Worm (Caenorhabditis elegans) whole organism, young adult: ENCODE data around the gene his-48.

Source experiments
- B0019.2 ChIP-seq: fragments of 200-800 bp; sonication (Bioruptor generic); conservative IDR thresholded peaks from 2 replicates; pipeline ENCODE4 v1.3.6; 2022; ENCODE audit warnings: missing genetic modification reagents, missing genetic modification characterization, missing compliant biosample characterization
- C06A6.2 ChIP-seq: fragments of 200-800 bp; sonication (Bioruptor generic); conservative IDR thresholded peaks from 2 replicates; pipeline ENCODE4 v1.3.6; 2022; ENCODE audit warnings: missing genetic modification characterization, missing compliant biosample characterization
- C17E4.6 ChIP-seq: fragments of 200-800 bp; sonication (Bioruptor generic); IDR thresholded peaks from 2 replicates; pipeline ENCODE4 v1.3.6; 2022; ENCODE audit warnings: missing genetic modification reagents, missing genetic modification characterization, missing compliant biosample characterization
- D2030.7 ChIP-seq: fragments of 200-800 bp; sonication (Bioruptor generic); IDR thresholded peaks from 2 replicates; pipeline ENCODE4 v1.3.6; 2022; ENCODE audit warnings: missing genetic modification reagents, missing genetic modification characterization, missing compliant biosample characterization
- F33H1.4 ChIP-seq: fragments of 200-800 bp; sonication (Bioruptor generic); IDR thresholded peaks from 2 replicates; pipeline ENCODE4 v1.3.6; 2022; ENCODE audit warnings: missing genetic modification reagents, missing genetic modification characterization, missing compliant biosample characterization
- Y79H2A.3 ChIP-seq: fragments of 200-800 bp; sonication (Bioruptor generic); conservative IDR thresholded peaks from 2 replicates; pipeline ENCODE4 v1.3.6; 2022; ENCODE audit warnings: missing genetic modification reagents, missing genetic modification characterization, missing compliant biosample characterization
- Y95B8A.8 ChIP-seq: fragments of 200-800 bp; sonication (Bioruptor generic); IDR thresholded peaks from 2 replicates; pipeline ENCODE4 v1.3.6; 2022; ENCODE audit warnings: missing genetic modification reagents, missing genetic modification characterization, missing compliant biosample characterization
- aptf-2 ChIP-seq: fragments of 200-800 bp; sonication (Bioruptor generic); conservative IDR thresholded peaks from 2 replicates; pipeline ENCODE4 v1.3.6; 2022; ENCODE audit warnings: missing genetic modification reagents, missing genetic modification characterization, missing compliant biosample characterization
- atf-7 ChIP-seq: sonication (generic microtip); optimal IDR thresholded peaks from 2 replicates; lab custom pipeline; 2017; ENCODE audit warnings: mild to moderate bottlenecking, missing genetic modification characterization, missing compliant biosample characterization
- attf-5 ChIP-seq: fragments of 200-800 bp; sonication (Bioruptor generic); optimal IDR thresholded peaks from 2 replicates; lab custom pipeline; 2018; ENCODE audit warnings: mild to moderate bottlenecking, missing genetic modification characterization, missing compliant biosample characterization
- attf-6 ChIP-seq: fragments of 200-800 bp; sonication (Bioruptor generic); IDR thresholded peaks from 2 replicates; pipeline ENCODE4 v1.3.6; 2022; ENCODE audit warnings: missing genetic modification reagents, missing genetic modification characterization, missing compliant biosample characterization
- bed-1 ChIP-seq: fragments of 200-800 bp; sonication (Bioruptor generic); IDR thresholded peaks from 2 replicates; pipeline ENCODE4 v1.3.6; 2022; ENCODE audit warnings: missing genetic modification reagents, missing genetic modification characterization, missing compliant biosample characterization
- cebp-1 ChIP-seq, 2 experiments: fragments of 200-800 bp in 1 of 2; sonication (Bioruptor generic) in 1 of 2; sonication (generic microtip) in 1 of 2; IDR thresholded peaks in 1 of 2; optimal IDR thresholded peaks in 1 of 2; 2 replicates each; pipeline versions ENCODE4 v1.3.6 to Lab custom; 2017 to 2022; ENCODE audit warnings: missing compliant biosample characterization in 2 of 2, missing genetic modification characterization in 2 of 2, mild to moderate bottlenecking in 1 of 2, missing genetic modification reagents in 1 of 2, moderate library complexity in 1 of 2
- ceh-100 ChIP-seq: fragments of 200-800 bp; sonication (Bioruptor generic); IDR thresholded peaks from 2 replicates; pipeline ENCODE4 v1.3.6; 2022; ENCODE audit warnings: missing genetic modification reagents, missing genetic modification characterization, missing compliant biosample characterization
- ceh-79 ChIP-seq: sonication (generic microtip); optimal IDR thresholded peaks from 2 replicates; lab custom pipeline; 2017; ENCODE audit warnings: mild to moderate bottlenecking, missing genetic modification characterization, missing compliant biosample characterization
- die-1 ChIP-seq: sonication (generic microtip); optimal IDR thresholded peaks from 2 replicates; lab custom pipeline; 2016; ENCODE audit warnings: missing genotype, mild to moderate bottlenecking, missing genetic modification characterization, missing compliant biosample characterization
- efl-1 ChIP-seq: fragments of 150-350 bp; optimal IDR thresholded peaks from 2 replicates; lab custom pipeline; 2014; ENCODE audit warnings: missing biosample characterization, missing genetic modification reagents, missing genetic modification characterization
- egl-18 ChIP-seq: fragments of 200-800 bp; sonication (Bioruptor generic); IDR thresholded peaks from 2 replicates; pipeline ENCODE4 v1.3.6; 2022; ENCODE audit warnings: missing genetic modification reagents, missing genetic modification characterization, missing compliant biosample characterization
- egrh-3 ChIP-seq: fragments of 200-800 bp; sonication (Bioruptor generic); IDR thresholded peaks from 2 replicates; pipeline ENCODE4 v1.3.6; 2022; ENCODE audit warnings: missing genetic modification reagents, missing genetic modification characterization, missing compliant biosample characterization
- fkh-3 ChIP-seq: sonication (generic microtip); optimal IDR thresholded peaks from 2 replicates; lab custom pipeline; 2016; ENCODE audit warnings: mild to moderate bottlenecking, missing genetic modification characterization, missing compliant biosample characterization
- hlh-26 ChIP-seq: fragments of 200-800 bp; sonication (Bioruptor generic); conservative IDR thresholded peaks from 2 replicates; pipeline ENCODE4 v1.3.6; 2022; ENCODE audit warnings: missing genetic modification reagents, missing genetic modification characterization, missing compliant biosample characterization
- hmg-1.2 ChIP-seq: fragments of 200-800 bp; sonication (Bioruptor generic); IDR thresholded peaks from 2 replicates; pipeline ENCODE4 v1.3.6; 2022; ENCODE audit warnings: missing genetic modification reagents, missing genetic modification characterization, missing compliant biosample characterization
- hmg-20 ChIP-seq: fragments of 200-800 bp; sonication (Bioruptor generic); IDR thresholded peaks from 2 replicates; pipeline ENCODE4 v1.3.6; 2022; ENCODE audit warnings: missing genetic modification reagents, missing genetic modification characterization, missing compliant biosample characterization
- lag-1 ChIP-seq: fragments of 200-800 bp; sonication (Bioruptor generic); IDR thresholded peaks from 2 replicates; pipeline ENCODE4 v1.3.6; 2022; ENCODE audit warnings: missing genetic modification reagents, missing genetic modification characterization, missing compliant biosample characterization
- let-526 ChIP-seq: fragments of 200-800 bp; sonication (Bioruptor generic); IDR thresholded peaks from 2 replicates; pipeline ENCODE4 v1.3.6; 2022; ENCODE audit warnings: missing genetic modification reagents, missing genetic modification characterization, missing compliant biosample characterization
- lin-40 ChIP-seq: sonication (generic microtip); optimal IDR thresholded peaks from 2 replicates; lab custom pipeline; 2016; ENCODE audit warnings: missing genetic modification characterization, mild to moderate bottlenecking, missing compliant biosample characterization, missing genotype, missing genetic modification reagents
- lin-54 ChIP-seq: fragments of 200-800 bp; sonication (Bioruptor generic); optimal IDR thresholded peaks from 2 replicates; lab custom pipeline; 2018; ENCODE audit warnings: mild to moderate bottlenecking, missing genetic modification characterization, missing compliant biosample characterization
- lsl-1 ChIP-seq: fragments of 200-800 bp; sonication (Bioruptor generic); optimal IDR thresholded peaks from 2 replicates; lab custom pipeline; 2018; ENCODE audit warnings: mild to moderate bottlenecking, missing genetic modification characterization, moderate library complexity, missing compliant biosample characterization
- madf-3 ChIP-seq: fragments of 200-800 bp; sonication (Bioruptor generic); IDR thresholded peaks from 2 replicates; pipeline ENCODE4 v1.3.6; 2022; ENCODE audit warnings: missing genetic modification reagents, missing genetic modification characterization, missing compliant biosample characterization
- madf-6 ChIP-seq: fragments of 200-800 bp; sonication (Bioruptor generic); IDR thresholded peaks from 2 replicates; pipeline ENCODE4 v1.3.6; 2022; ENCODE audit warnings: missing genetic modification reagents, missing genetic modification characterization, missing compliant biosample characterization
- madf-8 ChIP-seq: fragments of 200-800 bp; sonication (Bioruptor generic); conservative IDR thresholded peaks from 2 replicates; pipeline ENCODE4 v1.3.6; 2022; ENCODE audit warnings: missing genetic modification reagents, missing genetic modification characterization, missing compliant biosample characterization
- mcd-1 ChIP-seq: fragments of 200-800 bp; sonication (Bioruptor generic); IDR thresholded peaks from 2 replicates; pipeline ENCODE4 v1.3.6; 2022; ENCODE audit warnings: missing genetic modification reagents, missing genetic modification characterization, missing compliant biosample characterization
- mes-4 ChIP-seq: sonication (generic microtip); optimal IDR thresholded peaks from 2 replicates; lab custom pipeline; 2016; ENCODE audit warnings: missing genotype, missing genetic modification characterization, missing compliant biosample characterization
- mxl-1 ChIP-seq: sonication (generic microtip); optimal IDR thresholded peaks from 2 replicates; lab custom pipeline; 2016; ENCODE audit warnings: missing genetic modification characterization, missing compliant biosample characterization
- nfya-1 ChIP-seq: sonication (generic microtip); optimal IDR thresholded peaks from 2 replicates; lab custom pipeline; 2017; ENCODE audit warnings: antibody characterized with exemption, missing compliant biosample characterization, missing genetic modification characterization, borderline replicate concordance; ENCODE audit not compliant: insufficient read depth
- nhr-27 ChIP-seq: fragments of 200-800 bp; sonication (Bioruptor generic); optimal IDR thresholded peaks from 2 replicates; lab custom pipeline; 2018; ENCODE audit warnings: mild to moderate bottlenecking, missing genetic modification characterization, moderate library complexity, missing compliant biosample characterization
- pha-4 ChIP-seq: fragments of 150-350 bp; sonication (generic microtip); optimal IDR thresholded peaks from 2 replicates; lab custom pipeline; 2014; ENCODE audit warnings: missing biosample characterization, missing genetic modification reagents, missing genetic modification characterization
- sdz-38 ChIP-seq: sonication (generic microtip); optimal IDR thresholded peaks from 2 replicates; lab custom pipeline; 2016; ENCODE audit warnings: missing genotype, missing genetic modification characterization, missing compliant biosample characterization
- snpc-1.1 ChIP-seq: sonication (generic microtip); optimal IDR thresholded peaks from 2 replicates; lab custom pipeline; 2017; ENCODE audit warnings: missing genetic modification characterization, mild to moderate bottlenecking, missing compliant biosample characterization, antibody characterized with exemption, moderate library complexity, missing genotype, missing genetic modification reagents; ENCODE audit not compliant: insufficient read depth
- sptf-2 ChIP-seq: fragments of 200-800 bp; sonication (Bioruptor generic); optimal IDR thresholded peaks from 2 replicates; lab custom pipeline; 2018; ENCODE audit warnings: mild to moderate bottlenecking, missing genetic modification characterization, missing compliant biosample characterization
- unc-62 ChIP-seq: fragments of 150-350 bp; optimal IDR thresholded peaks from 2 replicates; lab custom pipeline; 2014; ENCODE audit warnings: missing biosample characterization, missing genetic modification reagents, missing genetic modification characterization
- xnd-1 ChIP-seq: sonication (generic microtip); optimal IDR thresholded peaks from 2 replicates; lab custom pipeline; 2016; ENCODE audit warnings: missing genotype, missing genetic modification reagents, missing genetic modification characterization, missing compliant biosample characterization
- ztf-28 ChIP-seq: fragments of 200-800 bp; sonication (Bioruptor generic); IDR thresholded peaks from 2 replicates; pipeline ENCODE4 v1.3.6; 2022; ENCODE audit warnings: missing genetic modification reagents, missing genetic modification characterization, missing compliant biosample characterization
- ztf-3 ChIP-seq: fragments of 200-800 bp; sonication (Bioruptor generic); optimal IDR thresholded peaks from 2 replicates; lab custom pipeline; 2018; ENCODE audit warnings: mild to moderate bottlenecking, missing genetic modification characterization, missing compliant biosample characterization

his-48 gene

DNA sequence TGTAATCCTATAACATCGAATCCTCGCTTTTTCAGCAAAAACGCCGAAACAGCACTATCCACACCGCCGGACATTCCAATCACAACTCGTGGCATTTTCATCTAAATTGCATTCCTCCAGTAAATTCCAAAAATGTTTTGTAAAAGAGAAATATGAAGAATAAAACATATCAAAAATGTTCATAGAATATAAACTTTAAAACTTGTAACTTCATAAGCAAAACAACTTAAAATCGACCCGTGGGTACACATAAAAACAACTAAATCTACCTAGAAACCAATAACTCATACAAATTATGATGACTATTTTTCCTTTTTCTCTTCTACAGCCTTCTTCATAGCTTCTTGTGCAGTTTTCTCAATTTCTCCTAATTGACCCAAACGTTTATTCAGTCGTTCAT lies 27.8 kb upstream of the his-48 start, which contains the start of gene mttu-1:
mttu-1 (minus strand) TSS at position 101 of the 400 bp plus-strand sequence.
- TF ChIP-seq mes-4 (tag; lab: Kevin White, UChicago) (no peak), sdz-38 (no peak), fkh-3 (no peak), C06A6.2 (GFP tag; lab: Robert Waterston, UW) (no peak), ceh-79 (tag; lab: Kevin White, UChicago) (no peak), bed-1 (GFP tag; lab: Robert Waterston, UW) (no peak), attf-5 (GFP tag; lab: Kevin White, UChicago) (no peak), hmg-20 (no peak), nfya-1 (no peak), C17E4.6 (no peak), B0019.2 (GFP tag; lab: Robert Waterston, UW) (no peak)

DNA sequence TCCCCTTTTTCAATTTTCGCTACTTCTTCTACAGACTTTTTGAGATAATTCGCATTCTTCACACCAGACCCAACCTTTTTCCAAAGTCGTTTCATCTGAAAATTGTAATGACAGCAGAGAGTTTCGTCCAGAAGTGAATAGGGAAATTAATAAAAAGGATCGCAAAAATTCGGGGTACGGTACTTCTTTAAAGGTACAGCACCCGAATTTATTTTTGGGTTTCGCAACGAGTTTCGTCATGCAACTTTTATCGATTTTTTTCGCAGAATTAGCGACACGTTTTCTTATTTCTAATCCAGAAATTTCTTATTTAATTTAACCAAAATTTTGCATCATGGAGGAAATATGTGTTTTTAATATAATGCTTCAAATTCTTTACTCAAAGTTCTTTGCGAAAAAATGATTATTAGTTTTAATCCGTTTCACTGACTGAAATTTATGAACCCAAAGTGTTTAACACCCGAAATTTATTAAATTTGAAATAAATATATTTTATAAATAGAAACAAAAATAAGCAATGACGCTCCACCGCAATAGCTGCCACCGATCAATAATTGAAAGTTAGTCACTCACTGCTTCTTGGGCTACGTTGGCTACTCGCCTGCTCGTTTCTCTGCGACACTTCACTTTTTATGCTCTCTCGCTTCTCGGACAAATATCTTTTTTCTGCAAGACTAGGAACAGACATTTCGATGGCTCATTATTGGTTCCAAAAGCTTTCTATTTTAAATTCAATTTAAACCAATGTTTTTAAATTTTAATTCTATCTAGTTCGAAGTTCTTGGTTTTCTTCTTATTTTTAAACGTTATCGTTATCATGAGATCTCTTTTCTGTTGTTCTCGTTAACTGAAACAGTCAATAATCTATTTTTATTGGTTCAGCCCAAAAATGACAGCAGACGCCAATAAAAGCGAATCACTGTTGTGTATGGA lies 26.1 kb upstream of the his-48 start, which contains the start of the genes B0035.15 and dnj-1:
B0035.15 (minus strand) TSS at position 99 of the 933 bp plus-strand sequence.
dnj-1 (plus strand) TSS at position 883 of the 933 bp plus-strand sequence.
- TF ChIP-seq Y95B8A.8 (no peak), snpc-1.1 (tag; lab: Kevin White, UChicago) (no peak), F33H1.4 (GFP tag; lab: Robert Waterston, UW) (peak; percentile 81), nhr-27 (tag; lab: Kevin White, UChicago) (no peak), attf-6 (GFP tag; lab: Robert Waterston, UW) (no peak), ceh-100 (GFP tag; lab: Robert Waterston, UW) (no peak), madf-6 (GFP tag; lab: Robert Waterston, UW) (peak; percentile 78), lsl-1 (GFP tag; lab: Kevin White, UChicago) (peak; percentile 82), egrh-3 (GFP tag; lab: Robert Waterston, UW) (no peak), attf-5 (GFP tag; lab: Kevin White, UChicago) (peak; percentile 56), cebp-1 (GFP tag; IDR thresholded peaks at IDR 0.05; lab: Robert Waterston, UW) (no peak), cebp-1 (tag; optimal IDR thresholded peaks at IDR 0.05; lab: Kevin White, UChicago) (peak; percentile 42), xnd-1 (peak; percentile 69), madf-8 (GFP tag; lab: Robert Waterston, UW) (peak; percentile 34; the same call in 1 of the 2 replicates), madf-3 (GFP tag; lab: Robert Waterston, UW) (0 out of 2 replicates have a peak, but pooled peaks have one; percentile 19), lin-40 (peak; percentile 19), unc-62 (GFP tag; lab: Kevin White, UChicago) (no peak), hmg-1.2 (GFP tag; lab: Robert Waterston, UW) (peak; percentile 30; the same call in 1 of the 2 replicates), mcd-1 (GFP tag; lab: Robert Waterston, UW) (peak; percentile 68), pha-4 (tag; lab: Kevin White, UChicago) (no peak), egl-18 (GFP tag; lab: Robert Waterston, UW) (no peak), C17E4.6 (no peak), aptf-2 (GFP tag; lab: Robert Waterston, UW) (no peak), D2030.7 (GFP tag; lab: Robert Waterston, UW) (0 out of 2 replicates have a peak, but pooled peaks have one; percentile 19)

DNA sequence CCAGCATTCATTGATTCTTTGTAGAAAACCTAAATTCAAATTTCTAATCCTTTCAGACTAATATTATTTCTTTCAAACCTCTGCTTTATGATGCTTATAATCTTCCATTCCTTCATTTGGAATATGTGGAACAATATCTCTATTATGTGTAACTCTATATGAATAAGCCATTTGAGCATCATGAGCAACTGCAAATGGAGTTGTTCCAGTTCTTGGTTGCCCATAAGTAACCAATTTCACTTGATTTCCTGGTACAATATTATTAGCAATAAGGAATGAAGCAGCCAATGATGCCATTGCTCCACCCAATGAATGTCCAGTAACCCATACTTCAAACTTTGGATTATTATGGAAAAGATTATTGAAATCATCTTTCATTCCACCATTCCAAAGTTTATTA lies 19.6 kb upstream of the his-48 start:
- TF ChIP-seq ztf-28 (GFP tag; lab: Robert Waterston, UW) = no peak
- no peak for TF ChIP-seq atf-7
- TF ChIP-seq hlh-26 = no peak
- TF ChIP-seq egl-18 (GFP tag; lab: Robert Waterston, UW) = no peak
- TF ChIP-seq die-1 (tag; lab: Kevin White, UChicago) = no peak
- TF ChIP-seq egrh-3 (GFP tag; lab: Robert Waterston, UW) = no peak
- no peak for TF ChIP-seq lin-54 (GFP tag; lab: Kevin White, UChicago)
- no peak for TF ChIP-seq Y79H2A.3 (GFP tag; lab: Robert Waterston, UW)
- TF ChIP-seq bed-1 (GFP tag; lab: Robert Waterston, UW) = no peak
- no peak for TF ChIP-seq let-526 (GFP tag; lab: Robert Waterston, UW)
- TF ChIP-seq sptf-2 (GFP tag; lab: Kevin White, UChicago) = no peak
- TF ChIP-seq ztf-3 (GFP tag; lab: Kevin White, UChicago) = no peak
- TF ChIP-seq efl-1 = no peak
- TF ChIP-seq fkh-3 = no peak
- TF ChIP-seq lag-1 = no peak
- no peak for TF ChIP-seq mxl-1
